Worm (Caenorhabditis elegans) whole organism, young adult: ENCODE data around the gene T16G1.4.
A peak's percentile ranks its signal among the peaks of the same experiment; 100 is the strongest.

ENCODE experiments used
- B0019.2 ChIP-seq: fragments of 200-800 bp; sonication (Bioruptor generic); conservative IDR thresholded peaks from 2 replicates; pipeline ENCODE4 v1.3.6; 2022; ENCODE audit warnings: missing genetic modification reagents, missing genetic modification characterization, missing compliant biosample characterization
- B0035.1 ChIP-seq: sonication (generic microtip); optimal IDR thresholded peaks from 2 replicates; lab custom pipeline; 2016; ENCODE audit warnings: missing genetic modification characterization, mild to moderate bottlenecking, missing compliant biosample characterization, missing genotype, missing genetic modification reagents
- B0261.1 ChIP-seq: sonication (generic microtip); optimal IDR thresholded peaks from 2 replicates; lab custom pipeline; 2016; ENCODE audit warnings: mild to moderate bottlenecking, missing genetic modification characterization, moderate library complexity, missing compliant biosample characterization
- F22D6.2 ChIP-seq: sonication (generic microtip); optimal IDR thresholded peaks from 2 replicates; lab custom pipeline; 2016; ENCODE audit warnings: mild to moderate bottlenecking, missing genetic modification characterization, missing compliant biosample characterization
- F39B2.1 ChIP-seq: fragments of 200-800 bp; sonication (Bioruptor generic); IDR thresholded peaks from 2 replicates; pipeline ENCODE4 v1.3.6; 2022; ENCODE audit warnings: missing genetic modification reagents, missing genetic modification characterization, missing compliant biosample characterization
- K11D2.4 ChIP-seq: fragments of 200-800 bp; sonication (Bioruptor generic); IDR thresholded peaks from 2 replicates; pipeline ENCODE4 v1.3.6; 2022; ENCODE audit warnings: missing genetic modification reagents, missing genetic modification characterization, missing compliant biosample characterization
- bed-1 ChIP-seq: fragments of 200-800 bp; sonication (Bioruptor generic); IDR thresholded peaks from 2 replicates; pipeline ENCODE4 v1.3.6; 2022; ENCODE audit warnings: missing genetic modification reagents, missing genetic modification characterization, missing compliant biosample characterization
- cebp-1 ChIP-seq, 2 experiments: fragments of 200-800 bp in 1 of 2; sonication (Bioruptor generic) in 1 of 2; sonication (generic microtip) in 1 of 2; IDR thresholded peaks in 1 of 2; optimal IDR thresholded peaks in 1 of 2; 2 replicates each; pipeline versions ENCODE4 v1.3.6 to Lab custom; 2017 to 2022; ENCODE audit warnings: missing compliant biosample characterization in 2 of 2, missing genetic modification characterization in 2 of 2, mild to moderate bottlenecking in 1 of 2, missing genetic modification reagents in 1 of 2, moderate library complexity in 1 of 2
- ceh-27 ChIP-seq: fragments of 200-800 bp; sonication (Bioruptor generic); optimal IDR thresholded peaks from 2 replicates; lab custom pipeline; 2018; ENCODE audit warnings: mild to moderate bottlenecking, missing genetic modification characterization, moderate library complexity, missing compliant biosample characterization
- die-1 ChIP-seq: sonication (generic microtip); optimal IDR thresholded peaks from 2 replicates; lab custom pipeline; 2016; ENCODE audit warnings: missing genotype, mild to moderate bottlenecking, missing genetic modification characterization, missing compliant biosample characterization
- dpl-1 ChIP-seq: fragments of 150-350 bp; optimal IDR thresholded peaks from 2 replicates; lab custom pipeline; 2014; ENCODE audit warnings: missing biosample characterization, missing genetic modification reagents, missing genetic modification characterization
- gei-17 ChIP-seq: fragments of 200-800 bp; sonication (Bioruptor generic); optimal IDR thresholded peaks from 2 replicates; lab custom pipeline; 2018; ENCODE audit warnings: mild to moderate bottlenecking, missing genetic modification characterization, missing compliant biosample characterization
- him-1 ChIP-seq: sonication (generic microtip); optimal IDR thresholded peaks from 2 replicates; lab custom pipeline; 2016; ENCODE audit warnings: missing genotype, missing genetic modification reagents, missing genetic modification characterization, missing compliant biosample characterization
- hlh-26 ChIP-seq: fragments of 200-800 bp; sonication (Bioruptor generic); conservative IDR thresholded peaks from 2 replicates; pipeline ENCODE4 v1.3.6; 2022; ENCODE audit warnings: missing genetic modification reagents, missing genetic modification characterization, missing compliant biosample characterization
- hmg-1.2 ChIP-seq: fragments of 200-800 bp; sonication (Bioruptor generic); IDR thresholded peaks from 2 replicates; pipeline ENCODE4 v1.3.6; 2022; ENCODE audit warnings: missing genetic modification reagents, missing genetic modification characterization, missing compliant biosample characterization
- hmg-20 ChIP-seq: fragments of 200-800 bp; sonication (Bioruptor generic); IDR thresholded peaks from 2 replicates; pipeline ENCODE4 v1.3.6; 2022; ENCODE audit warnings: missing genetic modification reagents, missing genetic modification characterization, missing compliant biosample characterization
- let-526 ChIP-seq: fragments of 200-800 bp; sonication (Bioruptor generic); IDR thresholded peaks from 2 replicates; pipeline ENCODE4 v1.3.6; 2022; ENCODE audit warnings: missing genetic modification reagents, missing genetic modification characterization, missing compliant biosample characterization
- let-607 ChIP-seq, 2 experiments: fragments of 200-800 bp in 1 of 2; sonication (Bioruptor generic) in 1 of 2; sonication (generic microtip) in 1 of 2; optimal IDR thresholded peaks; 2 replicates each; lab custom pipeline; 2016 to 2018; ENCODE audit warnings: mild to moderate bottlenecking in 2 of 2, missing compliant biosample characterization in 2 of 2, missing genetic modification characterization in 2 of 2, moderate library complexity in 2 of 2, missing genotype in 1 of 2
- lin-54 ChIP-seq: fragments of 200-800 bp; sonication (Bioruptor generic); optimal IDR thresholded peaks from 2 replicates; lab custom pipeline; 2018; ENCODE audit warnings: mild to moderate bottlenecking, missing genetic modification characterization, missing compliant biosample characterization
- mcd-1 ChIP-seq: fragments of 200-800 bp; sonication (Bioruptor generic); IDR thresholded peaks from 2 replicates; pipeline ENCODE4 v1.3.6; 2022; ENCODE audit warnings: missing genetic modification reagents, missing genetic modification characterization, missing compliant biosample characterization
- mes-4 ChIP-seq: sonication (generic microtip); optimal IDR thresholded peaks from 2 replicates; lab custom pipeline; 2016; ENCODE audit warnings: missing genotype, missing genetic modification characterization, missing compliant biosample characterization
- nfya-2 ChIP-seq: fragments of 200-800 bp; sonication (Bioruptor generic); IDR thresholded peaks from 2 replicates; pipeline ENCODE4 v1.3.6; 2022; ENCODE audit warnings: missing genetic modification reagents, missing genetic modification characterization, missing compliant biosample characterization
- nhr-80 ChIP-seq: sonication (generic microtip); optimal IDR thresholded peaks from 2 replicates; lab custom pipeline; 2016; ENCODE audit warnings: missing genetic modification characterization, missing compliant biosample characterization
- pha-4 ChIP-seq: fragments of 150-350 bp; sonication (generic microtip); optimal IDR thresholded peaks from 2 replicates; lab custom pipeline; 2014; ENCODE audit warnings: missing biosample characterization, missing genetic modification reagents, missing genetic modification characterization
- rpc-1 ChIP-seq, 2 experiments: fragments of 150-350 bp in 1 of 2; sonication (generic microtip) in 1 of 2; optimal IDR thresholded peaks; 2 replicates each; lab custom pipeline; 2014 to 2018; ENCODE audit warnings: missing biosample characterization in 1 of 2, missing genetic modification characterization in 1 of 2, missing genetic modification reagents in 1 of 2, missing genotype in 1 of 2
- tbp1 ChIP-seq: fragments of 200-800 bp; sonication (Bioruptor generic); optimal IDR thresholded peaks from 2 replicates; lab custom pipeline; 2018; ENCODE audit warnings: mild to moderate bottlenecking, missing genetic modification characterization, missing compliant biosample characterization
- tlf-1 ChIP-seq: fragments of 200-800 bp; sonication (Bioruptor generic); optimal IDR thresholded peaks from 2 replicates; lab custom pipeline; 2018; ENCODE audit warnings: mild to moderate bottlenecking, missing genetic modification characterization, missing compliant biosample characterization
- unc-62 ChIP-seq: fragments of 150-350 bp; optimal IDR thresholded peaks from 2 replicates; lab custom pipeline; 2014; ENCODE audit warnings: missing biosample characterization, missing genetic modification reagents, missing genetic modification characterization
- zfh-2 ChIP-seq: fragments of 200-800 bp; sonication (Bioruptor generic); conservative IDR thresholded peaks from 2 replicates; pipeline ENCODE4 v1.3.6; 2022; ENCODE audit warnings: missing genetic modification reagents, missing genetic modification characterization, missing compliant biosample characterization
- zim-3 ChIP-seq: sonication (generic microtip); optimal IDR thresholded peaks from 2 replicates; lab custom pipeline; 2017; ENCODE audit warnings: mild to moderate bottlenecking, missing genetic modification characterization, moderate library complexity, missing compliant biosample characterization
- ztf-25 ChIP-seq: fragments of 200-800 bp; sonication (Bioruptor generic); IDR thresholded peaks from 2 replicates; pipeline ENCODE4 v1.3.6; 2022; ENCODE audit warnings: missing genetic modification reagents, missing genetic modification characterization, missing compliant biosample characterization

T16G1.4 gene

ce11 chrV:12924128-12924527 is 17.5 kb downstream of the T16G1.4 start, which contains the start of gene pqn-67 (continued):
- TF ChIP-seq bed-1 (GFP tag; lab: Robert Waterston, UW) = no peak
- TF ChIP-seq B0019.2 (GFP tag; lab: Robert Waterston, UW) = no peak

- no peak for TF ChIP-seq ztf-25 (GFP tag; lab: Robert Waterston, UW)
- TF ChIP-seq K11D2.4 (GFP tag; lab: Robert Waterston, UW) = no peak
- TF ChIP-seq die-1 (tag; lab: Kevin White, UChicago) = no peak
These were observed 19.3 kb downstream of the T16G1.4 start, which contains the start of gene dhrs-4 for ce11 chrV:12922308-12922707. Gene dhrs-4 (plus strand): TSS chrV:12922608.

ce11 chrV:12921680-12922079 is 20.0 kb downstream of the T16G1.4 start:
- peak; percentile 80 for TF ChIP-seq nhr-80
- no peak for TF ChIP-seq bed-1 (GFP tag; lab: Robert Waterston, UW)
- peak; percentile 52; the same call in 1 of the 2 replicates for TF ChIP-seq cebp-1 (GFP tag; IDR thresholded peaks at IDR 0.05; lab: Robert Waterston, UW)
- TF ChIP-seq cebp-1 (tag; optimal IDR thresholded peaks at IDR 0.05; lab: Kevin White, UChicago) = peak; percentile 63
- TF ChIP-seq, all 124 proteins: peak for 2

- TF ChIP-seq nhr-80 = peak; percentile 35
- no peak for TF ChIP-seq hlh-26 (GFP tag; lab: Robert Waterston, UW)
These were observed 21.9 kb downstream of the T16G1.4 start, which contains the start of gene lipl-1 for ce11 chrV:12919705-12920104. Gene lipl-1 (plus strand): TSS chrV:12919986.

ce11 chrV:12909544-12910157 is 32.0 kb downstream of the T16G1.4 start, which contains the start of gene nid-1:
Gene nid-1 (plus strand): TSS chrV:12910107.
- TF ChIP-seq tlf-1 (GFP tag; lab: Kevin White, UChicago) (no peak), let-607 (tag; optimal IDR thresholded peaks at IDR 0.05; lab: Kevin White, UChicago) (peak in 1 of 2 experiments; percentile 21), tbp1 (GFP tag; lab: Kevin White, UChicago) (peak; percentile 14), F39B2.1 (GFP tag; lab: Robert Waterston, UW) (no peak), hmg-1.2 (GFP tag; lab: Robert Waterston, UW) (peak; percentile 20; the same call in 1 of the 2 replicates), nhr-80 (peak; percentile 56)

- TF ChIP-seq pha-4 (tag; lab: Kevin White, UChicago) = no peak
- TF ChIP-seq let-607 (tag; optimal IDR thresholded peaks at IDR 0.05; lab: Kevin White, UChicago) = peak in 1 of 2 experiments; percentile 37
- TF ChIP-seq nhr-80 = peak; percentile 56
These were observed 33.0 kb downstream of the T16G1.4 start for ce11 chrV:12908614-12909013.

- no peak for TF ChIP-seq die-1 (tag; lab: Kevin White, UChicago)
- no peak for TF ChIP-seq let-607 (tag; optimal IDR thresholded peaks at IDR 0.05; lab: Kevin White, UChicago)
- TF ChIP-seq dpl-1 (GFP tag; lab: Kevin White, UChicago) = no peak
- TF ChIP-seq rpc-1 (optimal IDR thresholded peaks at IDR 0.05; lab: Kevin White, UChicago) = no peak
- no peak for TF ChIP-seq rpc-1 (tag; optimal IDR thresholded peaks at IDR 0.05; lab: Kevin White, UChicago)
- TF ChIP-seq lin-54 (GFP tag; lab: Kevin White, UChicago) = no peak
- no peak for TF ChIP-seq nhr-80
- TF ChIP-seq zim-3 (tag; lab: Kevin White, UChicago) = no peak
These were observed 34.2 kb downstream of the T16G1.4 start for ce11 chrV:12907436-12907835.

- TF ChIP-seq B0035.1 (tag; lab: Kevin White, UChicago) = no peak
- TF ChIP-seq, all 124 proteins: peak for 0
These were observed 34.9 kb downstream of the T16G1.4 start, which contains the start of gene ttr-29 for ce11 chrV:12906732-12907131. Gene ttr-29 (minus strand): TSS chrV:12906832.

ce11 chrV:12905074-12905473 is 36.6 kb downstream of the T16G1.4 start, which contains the start of gene ttr-28:
Gene ttr-28 (minus strand): TSS chrV:12905174.
- no peak for TF ChIP-seq let-526 (GFP tag; lab: Robert Waterston, UW)
- no peak for TF ChIP-seq F22D6.2 (tag; lab: Kevin White, UChicago)
- TF ChIP-seq mcd-1 (GFP tag; lab: Robert Waterston, UW) = no peak
- no peak for TF ChIP-seq nfya-2 (GFP tag; lab: Robert Waterston, UW)
- no peak for TF ChIP-seq zfh-2 (GFP tag; lab: Robert Waterston, UW)
- no peak for TF ChIP-seq gei-17 (GFP tag; lab: Kevin White, UChicago)
- no peak for TF ChIP-seq unc-62
- no peak for TF ChIP-seq hmg-20 (GFP tag; lab: Robert Waterston, UW)
- TF ChIP-seq him-1 = no peak
- no peak for TF ChIP-seq mes-4 (tag; lab: Kevin White, UChicago)
- no peak for TF ChIP-seq B0261.1 (tag; lab: Kevin White, UChicago)
- TF ChIP-seq ceh-27 (GFP tag; lab: Kevin White, UChicago) = no peak
- TF ChIP-seq B0019.2 (GFP tag; lab: Robert Waterston, UW) = no peak
